Fruit fly (Drosophila melanogaster) whole organism, prepupa: ENCODE measurements around the gene CG15739.

Experiments
- CG9139 ChIP-seq: fragments of 200-800 bp; sonication (Bioruptor generic); optimal IDR thresholded peaks from 3 replicates; lab custom pipeline; 2017; ENCODE audit warnings: missing biosample characterization, mild to moderate bottlenecking, missing genetic modification characterization
- acj6 ChIP-seq: fragments of 200-800 bp; sonication (Bioruptor generic); optimal IDR thresholded peaks from 3 replicates; lab custom pipeline; 2016; ENCODE audit warnings: missing biosample characterization, missing genetic modification characterization

DNA sequence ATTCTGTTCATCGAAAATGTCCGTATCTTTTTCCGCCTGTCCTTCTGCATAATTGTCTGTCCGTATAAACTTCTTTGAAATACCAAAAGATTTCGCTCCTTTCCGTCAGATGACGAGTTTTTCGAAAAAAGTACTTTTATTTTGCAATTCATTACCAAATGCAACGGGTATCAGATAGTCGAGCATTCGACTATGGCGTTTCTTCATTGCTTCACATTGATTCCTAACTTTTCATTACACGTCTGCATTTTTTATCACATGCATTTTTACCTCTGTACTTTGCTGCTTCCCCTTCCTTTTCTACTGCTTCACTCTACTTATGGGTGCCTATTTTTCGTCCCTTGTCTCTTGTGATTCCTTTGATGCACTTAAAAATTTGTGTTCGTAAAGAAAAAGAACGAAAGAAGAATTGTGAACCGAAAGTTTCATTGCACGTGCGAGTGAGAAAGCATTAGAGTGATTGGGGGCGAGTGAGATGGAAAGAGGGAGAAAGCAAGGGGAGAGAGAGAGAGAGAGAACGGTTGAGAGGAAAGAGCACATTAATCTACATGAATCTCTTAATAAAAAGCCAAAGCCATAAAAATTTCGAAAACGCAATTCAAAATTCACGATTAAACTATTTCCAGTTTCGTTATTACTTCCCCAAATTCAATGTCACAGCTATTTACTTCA lies 44.6 kb upstream of the CG15739 start:
- TF ChIP-seq acj6 (GFP tag; lab: Kevin White, UChicago) (no peak), CG9139 (GFP tag; lab: Kevin White, UChicago) (no peak)
